Worm (Caenorhabditis elegans): ENCODE data around the gene Y39F10C.3.

Gene Y39F10C.3

ce11 chrII:627205-627604 lies 47.0 kb upstream of the Y39F10C.3 start, which contains the start of gene arrd-1:
arrd-1 (plus strand) TSS chrII:627505.
- no peak for TF ChIP-seq dmd-6 (GFP tag; IDR thresholded peaks at IDR 0.05)
- no peak for TF ChIP-seq fkh-10 (GFP tag; optimal IDR thresholded peaks at IDR 0.05)
- TF ChIP-seq F10B5.3 (tag; optimal IDR thresholded peaks at IDR 0.05) = no peak
- no peak for TF ChIP-seq php-3 (GFP tag; IDR thresholded peaks at IDR 0.05)
- TF ChIP-seq lin-15B (tag; optimal IDR thresholded peaks at IDR 0.05) = no peak

- TF ChIP-seq dmd-9 (GFP tag; IDR thresholded peaks at IDR 0.05) (no peak), unc-62 (GFP tag; optimal IDR thresholded peaks at IDR 0.05 in 1 of 2) (peak in 1 of 2 experiments; percentile 95), unc-62 (tag; optimal IDR thresholded peaks at IDR 0.05) (no peak)
These were observed 46.3 kb upstream of the Y39F10C.3 start for ce11 chrII:627913-628312.

- TF ChIP-seq lim-7 (GFP tag; IDR thresholded peaks at IDR 0.05) = peak; percentile 48; the same call in 1 of the 2 replicates
These were observed 41.7 kb upstream of the Y39F10C.3 start for ce11 chrII:632545-632944.

ce11 chrII:633144-633543 lies 41.1 kb upstream of the Y39F10C.3 start:
- peak; percentile 81 for TF ChIP-seq set-16 (GFP tag; IDR thresholded peaks at IDR 0.05)

- peak; percentile 29 for TF ChIP-seq aha-1 (tag)
- no peak for TF ChIP-seq ZK546.5 (tag; optimal IDR thresholded peaks at IDR 0.05)
These were observed 40.2 kb upstream of the Y39F10C.3 start, which contains the start of gene T04B8.1 for ce11 chrII:633984-634383. T04B8.1 (plus strand) TSS chrII:634284.

ce11 chrII:639467-639866 lies 34.7 kb upstream of the Y39F10C.3 start, which contains the start of gene K07E8.6:
K07E8.6 (minus strand) TSS chrII:639567.
- no peak for TF ChIP-seq mes-2 (tag; optimal IDR thresholded peaks at IDR 0.05; ENCODE audit: poor library complexity, severe bottlenecking)
- TF ChIP-seq nhr-25 (tag; optimal IDR thresholded peaks at IDR 0.05; ENCODE audit: borderline replicate concordance, insufficient read depth) = no peak
- TF ChIP-seq lin-39 (tag; optimal IDR thresholded peaks at IDR 0.05) = no peak
- TF ChIP-seq F44E2.7 (GFP tag; IDR thresholded peaks at IDR 0.05) = no peak
- TF ChIP-seq dpl-1 (GFP tag; optimal IDR thresholded peaks at IDR 0.05) = no peak
- no peak for TF ChIP-seq pqm-1 (tag; optimal IDR thresholded peaks at IDR 0.05)
- no peak for TF ChIP-seq daf-16 (GFP tag; optimal IDR thresholded peaks at IDR 0.05)
- TF ChIP-seq daf-16 (tag; optimal IDR thresholded peaks at IDR 0.05) = no peak
- TF ChIP-seq tra-1 (GFP tag; IDR thresholded peaks at IDR 0.05) = no peak
- TF ChIP-seq unc-62 (GFP tag; optimal IDR thresholded peaks at IDR 0.05 in 1 of 2) = no peak
- TF ChIP-seq unc-62 (tag; optimal IDR thresholded peaks at IDR 0.05) = no peak
- TF ChIP-seq lin-29 (GFP tag; IDR thresholded peaks at IDR 0.05) = no peak
- TF ChIP-seq snpc-4 (tag; optimal IDR thresholded peaks at IDR 0.05) = no peak
- TF ChIP-seq aha-1 (tag) = no peak
- no peak for TF ChIP-seq nhr-42 (GFP tag; IDR thresholded peaks at IDR 0.05)
- TF ChIP-seq unc-130 (GFP tag; optimal IDR thresholded peaks at IDR 0.05) = no peak
- no peak for TF ChIP-seq dmd-8 (GFP tag; IDR thresholded peaks at IDR 0.05)
- no peak for TF ChIP-seq php-3 (GFP tag; IDR thresholded peaks at IDR 0.05)
- TF ChIP-seq mdl-1 (tag; optimal IDR thresholded peaks at IDR 0.05) = no peak
- no peak for TF ChIP-seq T26A8.4 (GFP tag; IDR thresholded peaks at IDR 0.05)
- TF ChIP-seq ceh-44 (GFP tag; IDR thresholded peaks at IDR 0.05) = no peak

- TF ChIP-seq nhr-76 (tag; optimal IDR thresholded peaks at IDR 0.05) (no peak), mdl-1 (tag; optimal IDR thresholded peaks at IDR 0.05) (no peak), hlh-11 (tag; optimal IDR thresholded peaks at IDR 0.05) (no peak), dmd-9 (GFP tag; IDR thresholded peaks at IDR 0.05) (no peak), vab-7 (GFP tag; IDR thresholded peaks at IDR 0.05) (no peak), ZK337.2 (GFP tag; IDR thresholded peaks at IDR 0.05) (no peak), saeg-2 (GFP tag; IDR thresholded peaks at IDR 0.05) (no peak), snpc-4 (tag; optimal IDR thresholded peaks at IDR 0.05) (no peak), dmd-6 (GFP tag; IDR thresholded peaks at IDR 0.05) (no peak), pqm-1 (tag; optimal IDR thresholded peaks at IDR 0.05) (no peak), tag-97 (GFP tag; IDR thresholded peaks at IDR 0.05) (no peak), F26F4.8 (GFP tag; conservative IDR thresholded peaks at IDR 0.05) (no peak), lin-1 (GFP tag; IDR thresholded peaks at IDR 0.05) (no peak), fkh-10 (GFP tag; optimal IDR thresholded peaks at IDR 0.05) (no peak), lir-3 (tag; optimal IDR thresholded peaks at IDR 0.05) (no peak), nhr-48 (tag; optimal IDR thresholded peaks at IDR 0.05) (no peak), cey-2 (tag; optimal IDR thresholded peaks at IDR 0.05; ENCODE audit: borderline replicate concordance, insufficient read depth) (no peak), php-3 (GFP tag; IDR thresholded peaks at IDR 0.05) (no peak), nhr-77 (tag; optimal IDR thresholded peaks at IDR 0.05) (no peak)
These were observed 30.5 kb upstream of the Y39F10C.3 start for ce11 chrII:643733-644132.

All from whole organism, L4 larva.